Worm (Caenorhabditis elegans) whole organism, late embryonic: Measurements from ENCODE around the gene nhr-46.

Experiments
- C38D4.7 ChIP-seq: fragments of 200-800 bp; sonication (Bioruptor generic); optimal IDR thresholded peaks from 2 replicates; lab custom pipeline; 2018; ENCODE audit warnings: mild to moderate bottlenecking, missing genetic modification characterization, moderate library complexity, missing compliant biosample characterization
- F13H6.1 ChIP-seq: sonication (generic microtip); optimal IDR thresholded peaks from 2 replicates; lab custom pipeline; 2016; ENCODE audit warnings: missing genetic modification characterization, missing compliant biosample characterization
- K02D7.2 ChIP-seq: sonication (generic microtip); optimal IDR thresholded peaks from 2 replicates; lab custom pipeline; 2017; ENCODE audit warnings: mild to moderate bottlenecking, missing genetic modification characterization, missing compliant biosample characterization
- K09A11.1 ChIP-seq: sonication (generic microtip); optimal IDR thresholded peaks from 2 replicates; lab custom pipeline; 2017; ENCODE audit warnings: antibody characterized with exemption, mild to moderate bottlenecking, missing genetic modification characterization, missing compliant biosample characterization; ENCODE audit not compliant: insufficient read depth
- T23F11.4 ChIP-seq: fragments of 200-800 bp; sonication (Bioruptor generic); optimal IDR thresholded peaks from 2 replicates; lab custom pipeline; 2018; ENCODE audit warnings: mild to moderate bottlenecking, missing genetic modification characterization, missing compliant biosample characterization
- ama-1 ChIP-seq: fragments of 150-350 bp; optimal IDR thresholded peaks from 2 replicates; lab custom pipeline; 2014
- ceh-14 ChIP-seq: sonication (generic microtip); optimal IDR thresholded peaks from 2 replicates; lab custom pipeline; 2016; ENCODE audit warnings: missing genotype, missing genetic modification characterization, missing compliant biosample characterization
- ceh-18 ChIP-seq: sonication (generic microtip); optimal IDR thresholded peaks from 2 replicates; lab custom pipeline; 2016; ENCODE audit warnings: missing genetic modification characterization, missing compliant biosample characterization
- ceh-19 ChIP-seq: fragments of 200-800 bp; sonication (Bioruptor generic); optimal IDR thresholded peaks from 2 replicates; lab custom pipeline; 2018; ENCODE audit warnings: mild to moderate bottlenecking, missing genetic modification characterization, missing compliant biosample characterization
- ceh-2 ChIP-seq: sonication (generic microtip); optimal IDR thresholded peaks from 2 replicates; lab custom pipeline; 2016; ENCODE audit warnings: missing genotype, missing genetic modification characterization, missing compliant biosample characterization
- ceh-24 ChIP-seq: sonication (generic microtip); optimal IDR thresholded peaks from 2 replicates; lab custom pipeline; 2016; ENCODE audit warnings: mild to moderate bottlenecking, missing genetic modification characterization, missing compliant biosample characterization
- ceh-31 ChIP-seq: sonication (generic microtip); optimal IDR thresholded peaks from 2 replicates; lab custom pipeline; 2016; ENCODE audit warnings: missing genetic modification characterization, missing compliant biosample characterization
- ceh-34 ChIP-seq: sonication (generic microtip); optimal IDR thresholded peaks from 2 replicates; lab custom pipeline; 2016; ENCODE audit warnings: mild to moderate bottlenecking, missing genetic modification characterization, missing compliant biosample characterization
- ceh-45 ChIP-seq: fragments of 200-800 bp; sonication (Bioruptor generic); IDR thresholded peaks from 2 replicates; pipeline ENCODE4 v1.3.6; 2022; ENCODE audit warnings: missing genetic modification reagents, missing genetic modification characterization, missing compliant biosample characterization
- ceh-6 ChIP-seq: fragments of 200-800 bp; sonication (Bioruptor generic); optimal IDR thresholded peaks from 2 replicates; lab custom pipeline; 2018; ENCODE audit warnings: mild to moderate bottlenecking, missing genetic modification characterization, missing compliant biosample characterization
- ceh-9 ChIP-seq: sonication (generic microtip); optimal IDR thresholded peaks from 2 replicates; lab custom pipeline; 2016; ENCODE audit warnings: mild to moderate bottlenecking, missing genetic modification characterization, inconsistent platforms, missing compliant biosample characterization
- elt-2 ChIP-seq: sonication (generic microtip); optimal IDR thresholded peaks from 2 replicates; lab custom pipeline; 2016; ENCODE audit warnings: missing genetic modification reagents, missing genetic modification characterization, missing compliant biosample characterization
- ets-4 ChIP-seq: sonication (generic microtip); optimal IDR thresholded peaks from 2 replicates; lab custom pipeline; 2016; ENCODE audit warnings: missing genetic modification characterization, missing compliant biosample characterization
- fax-1 ChIP-seq: sonication (generic microtip); optimal IDR thresholded peaks from 2 replicates; lab custom pipeline; 2016; ENCODE audit warnings: missing genotype, missing genetic modification characterization, missing compliant biosample characterization
- gmeb-2 ChIP-seq: sonication (generic microtip); optimal IDR thresholded peaks from 2 replicates; lab custom pipeline; 2016; ENCODE audit warnings: missing genetic modification characterization, inconsistent platforms, missing compliant biosample characterization
- hlh-13 ChIP-seq: fragments of 200-800 bp; sonication (Bioruptor generic); optimal IDR thresholded peaks from 2 replicates; lab custom pipeline; 2018; ENCODE audit warnings: mild to moderate bottlenecking, missing genetic modification characterization, missing compliant biosample characterization
- hlh-15 ChIP-seq: sonication (generic microtip); optimal IDR thresholded peaks from 2 replicates; lab custom pipeline; 2016; ENCODE audit warnings: missing genetic modification characterization, missing compliant biosample characterization
- hlh-30 ChIP-seq: sonication (generic microtip); optimal IDR thresholded peaks from 2 replicates; lab custom pipeline; 2017; ENCODE audit warnings: antibody characterized with exemption, missing genetic modification characterization, missing compliant biosample characterization; ENCODE audit not compliant: insufficient read depth
- hlh-6 ChIP-seq: sonication (generic microtip); optimal IDR thresholded peaks from 2 replicates; lab custom pipeline; 2016; ENCODE audit warnings: missing genotype, missing genetic modification characterization, missing compliant biosample characterization
- lim-6 ChIP-seq: sonication (generic microtip); optimal IDR thresholded peaks from 2 replicates; lab custom pipeline; 2016; ENCODE audit warnings: missing genetic modification characterization, missing compliant biosample characterization
- madf-2 ChIP-seq: sonication (generic microtip); optimal IDR thresholded peaks from 2 replicates; lab custom pipeline; 2017; ENCODE audit warnings: missing genetic modification characterization, missing compliant biosample characterization
- mec-3 ChIP-seq: sonication (generic microtip); optimal IDR thresholded peaks from 2 replicates; lab custom pipeline; 2016; ENCODE audit warnings: borderline replicate concordance, missing genetic modification characterization, missing compliant biosample characterization
- nfya-1 ChIP-seq: sonication (generic microtip); optimal IDR thresholded peaks from 2 replicates; lab custom pipeline; 2017; ENCODE audit warnings: missing genetic modification characterization, mild to moderate bottlenecking, missing compliant biosample characterization, antibody characterized with exemption, moderate library complexity
- odd-2 ChIP-seq: sonication (generic microtip); optimal IDR thresholded peaks from 2 replicates; lab custom pipeline; 2017; ENCODE audit warnings: antibody characterized with exemption, mild to moderate bottlenecking, missing genetic modification characterization, missing compliant biosample characterization
- pag-3 ChIP-seq: sonication (generic microtip); optimal IDR thresholded peaks from 2 replicates; lab custom pipeline; 2016; ENCODE audit warnings: missing compliant biosample characterization, missing genetic modification characterization, borderline replicate concordance
- pax-1 ChIP-seq: fragments of 150-350 bp; optimal IDR thresholded peaks from 2 replicates; lab custom pipeline; 2014; ENCODE audit warnings: missing biosample characterization, missing genetic modification characterization
- pros-1 ChIP-seq: fragments of 150-350 bp; optimal IDR thresholded peaks from 2 replicates; lab custom pipeline; 2014; ENCODE audit warnings: missing biosample characterization, missing genetic modification reagents, missing genetic modification characterization
- ref-2 ChIP-seq: sonication (generic microtip); optimal IDR thresholded peaks from 2 replicates; lab custom pipeline; 2016; ENCODE audit warnings: missing genetic modification characterization, missing compliant biosample characterization
- rnt-1 ChIP-seq: sonication (generic microtip); optimal IDR thresholded peaks from 2 replicates; lab custom pipeline; 2016; ENCODE audit warnings: missing genetic modification characterization, missing compliant biosample characterization
- sdc-2 ChIP-seq: sonication (generic microtip); optimal IDR thresholded peaks from 2 replicates; lab custom pipeline; 2016; ENCODE audit warnings: missing genotype, missing genetic modification characterization, missing compliant biosample characterization
- sox-2 ChIP-seq: fragments of 200-800 bp; sonication (Bioruptor generic); IDR thresholded peaks from 2 replicates; pipeline ENCODE4 v1.3.6; 2022; ENCODE audit warnings: missing genetic modification reagents, missing genetic modification characterization, missing compliant biosample characterization
- sox-4 ChIP-seq: sonication (generic microtip); optimal IDR thresholded peaks from 2 replicates; lab custom pipeline; 2017; ENCODE audit warnings: mild to moderate bottlenecking, missing genetic modification characterization, inconsistent platforms, missing compliant biosample characterization
- syd-9 ChIP-seq: sonication (generic microtip); optimal IDR thresholded peaks from 2 replicates; lab custom pipeline; 2016; ENCODE audit warnings: mild to moderate bottlenecking, missing genetic modification characterization, moderate library complexity, missing compliant biosample characterization
- tbx-2 ChIP-seq: sonication (generic microtip); optimal IDR thresholded peaks from 2 replicates; lab custom pipeline; 2016; ENCODE audit warnings: missing genetic modification characterization, missing compliant biosample characterization
- unc-3 ChIP-seq, 2 experiments: fragments of 200-800 bp in 1 of 2; sonication (Bioruptor generic) in 1 of 2; sonication (generic microtip) in 1 of 2; conservative IDR thresholded peaks in 1 of 2; optimal IDR thresholded peaks in 1 of 2; 2 replicates each; pipeline versions ENCODE4 v1.3.6 to Lab custom; 2016 to 2022; ENCODE audit warnings: missing compliant biosample characterization in 2 of 2, missing genetic modification characterization in 2 of 2, missing genetic modification reagents in 1 of 2
- unc-42 ChIP-seq: sonication (generic microtip); optimal IDR thresholded peaks from 2 replicates; lab custom pipeline; 2016; ENCODE audit warnings: missing genotype, missing genetic modification characterization, missing compliant biosample characterization
- unc-55 ChIP-seq: sonication (generic microtip); optimal IDR thresholded peaks from 2 replicates; lab custom pipeline; 2017; ENCODE audit warnings: missing biosample characterization, missing genetic modification reagents, missing genetic modification characterization
- unc-86 ChIP-seq: sonication (generic microtip); optimal IDR thresholded peaks from 2 replicates; lab custom pipeline; 2016; ENCODE audit warnings: missing genetic modification characterization, missing compliant biosample characterization

The nhr-46 gene

ce11 chrIV:5752704-5753103, 5.0 kb downstream of the nhr-46 start:
- TF ChIP-seq C38D4.7 (GFP tag; lab: Kevin White, UChicago) (no peak), gmeb-2 (no peak), hlh-15 (tag; lab: Kevin White, UChicago) (no peak), pax-1 (tag; lab: Kevin White, UChicago) (no peak), ceh-19 (peak; percentile 46), unc-42 (no peak), T23F11.4 (GFP tag; lab: Kevin White, UChicago) (no peak)
- TF ChIP-seq, all 69 proteins: peak for 1

ce11 chrIV:5751997-5752396, 5.7 kb downstream of the nhr-46 start:
- TF ChIP-seq ceh-6 (GFP tag; lab: Kevin White, UChicago) (no peak), ref-2 (no peak), nfya-1 (peak; percentile 91)

- TF ChIP-seq sox-2 (GFP tag; lab: Robert Waterston, UW) (no peak), sox-4 (tag; lab: Kevin White, UChicago) (no peak), ceh-45 (no peak), ceh-18 (tag; lab: Kevin White, UChicago) (no peak), ceh-31 (tag; lab: Kevin White, UChicago) (no peak), pax-1 (tag; lab: Kevin White, UChicago) (no peak), unc-55 (no peak), K02D7.2 (tag; lab: Kevin White, UChicago) (no peak)
Measured at ce11 chrIV:5749874-5750273, 7.8 kb downstream of the nhr-46 start.

DNA sequence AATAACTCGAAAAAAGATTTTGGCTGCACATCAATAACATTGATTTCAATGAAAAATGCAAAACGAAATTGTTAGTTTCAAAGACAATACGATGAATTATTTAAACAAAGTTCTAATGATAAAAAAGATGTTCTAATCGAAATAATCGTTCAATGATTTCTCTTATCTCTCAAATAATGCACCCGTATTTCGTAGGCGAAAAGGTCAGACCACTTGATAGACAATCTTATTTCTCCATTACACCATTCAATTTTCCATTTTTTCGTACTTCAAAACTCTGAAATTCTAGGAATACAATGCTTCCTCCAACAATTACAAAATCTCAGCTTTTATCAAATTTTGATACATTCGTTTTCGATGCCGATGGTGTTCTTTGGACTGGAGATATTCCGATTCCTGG, 13.5 kb downstream of the nhr-46 start, which contains the start of gene C45E5.1:
C45E5.1 (plus strand) TSS at position 290 of the 400 bp plus-strand sequence.
- TF ChIP-seq hlh-15 (tag; lab: Kevin White, UChicago), result no peak
- no peak for TF ChIP-seq fax-1 (tag; lab: Kevin White, UChicago)
- peak; percentile 14 for TF ChIP-seq elt-2 (tag; lab: Kevin White, UChicago)
- no peak for TF ChIP-seq C38D4.7 (GFP tag; lab: Kevin White, UChicago)
- TF ChIP-seq ceh-2 (tag; lab: Kevin White, UChicago), result no peak
- TF ChIP-seq ceh-9, result no peak
- no peak for TF ChIP-seq ets-4 (tag; lab: Kevin White, UChicago)

DNA sequence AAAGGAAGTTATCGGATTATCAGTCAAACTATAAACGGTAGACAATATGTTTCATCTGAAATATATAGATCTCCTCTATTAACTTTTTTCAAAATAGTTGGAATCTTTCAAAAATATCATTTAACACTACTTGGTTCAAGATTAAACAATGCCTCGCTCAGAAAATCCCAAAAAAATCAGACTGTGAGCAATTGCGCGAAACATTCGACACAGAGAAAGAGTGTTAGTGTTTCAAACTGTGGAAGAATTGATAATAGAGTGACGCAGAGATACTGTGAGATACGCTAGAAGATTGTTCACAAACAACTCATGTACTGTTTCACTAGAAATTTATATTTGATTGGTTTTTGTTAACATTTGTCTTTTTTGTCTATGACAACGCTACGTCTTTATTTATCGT, 16.6 kb downstream of the nhr-46 start, which contains the start of gene chil-11:
chil-11 (plus strand) TSS at position 301 of the 400 bp plus-strand sequence.
- TF ChIP-seq rnt-1 (tag; lab: Kevin White, UChicago) (no peak), ceh-19 (no peak), ceh-14 (tag; lab: Kevin White, UChicago) (no peak), ceh-2 (tag; lab: Kevin White, UChicago) (no peak), madf-2 (tag; lab: Kevin White, UChicago) (no peak), odd-2 (tag; lab: Kevin White, UChicago) (no peak), ceh-24 (no peak), hlh-6 (tag; lab: Kevin White, UChicago) (no peak), ama-1 (lab: Kevin White, UChicago) (no peak), unc-3 (GFP tag; conservative IDR thresholded peaks at IDR 0.05; lab: Robert Waterston, UW) (no peak), unc-3 (tag; optimal IDR thresholded peaks at IDR 0.05; lab: Kevin White, UChicago) (no peak), pros-1 (tag; lab: Kevin White, UChicago) (no peak), ceh-9 (no peak)

DNA sequence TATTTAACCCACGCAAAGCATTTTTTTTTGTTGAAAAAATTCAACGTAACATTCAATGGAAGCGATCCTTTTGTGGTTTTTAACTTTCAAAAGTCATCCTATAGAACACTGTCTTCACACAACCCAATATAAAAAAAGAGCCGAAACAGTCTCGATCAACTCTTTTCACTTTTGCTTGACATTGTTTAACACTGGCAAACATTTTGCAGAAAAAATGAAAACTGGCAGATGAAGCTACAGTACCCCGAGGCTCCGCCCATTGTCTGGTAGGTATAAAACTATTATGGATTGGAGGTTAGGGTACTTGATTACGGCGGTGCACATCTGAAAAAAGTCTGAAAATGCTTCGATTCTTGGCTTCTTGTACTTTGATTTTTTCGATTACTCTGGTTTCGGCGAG, 22.9 kb downstream of the nhr-46 start, which contains the start of gene cpg-18:
cpg-18 (plus strand) TSS at position 301 of the 400 bp plus-strand sequence.
- TF ChIP-seq unc-86 (tag; lab: Kevin White, UChicago) (no peak), F13H6.1 (tag; lab: Kevin White, UChicago) (no peak), hlh-30 (tag; lab: Kevin White, UChicago) (no peak), pax-1 (tag; lab: Kevin White, UChicago) (no peak), K09A11.1 (tag; lab: Kevin White, UChicago) (no peak), tbx-2 (tag; lab: Kevin White, UChicago) (no peak), hlh-13 (GFP tag; lab: Kevin White, UChicago) (no peak), sdc-2 (tag; lab: Kevin White, UChicago) (no peak), lim-6 (tag; lab: Kevin White, UChicago) (no peak), syd-9 (tag; lab: Kevin White, UChicago) (no peak), sox-4 (tag; lab: Kevin White, UChicago) (no peak), T23F11.4 (GFP tag; lab: Kevin White, UChicago) (no peak), unc-3 (GFP tag; conservative IDR thresholded peaks at IDR 0.05; lab: Robert Waterston, UW) (no peak), unc-3 (tag; optimal IDR thresholded peaks at IDR 0.05; lab: Kevin White, UChicago) (no peak), ceh-34 (tag; lab: Kevin White, UChicago) (no peak), mec-3 (tag; lab: Kevin White, UChicago) (no peak), fax-1 (tag; lab: Kevin White, UChicago) (no peak), pag-3 (tag; lab: Kevin White, UChicago) (no peak)
